Fruit fly (Drosophila melanogaster) whole organism, embryonic: ENCODE data around the gene CG32428.

Experiments used
- Ada2b ChIP-seq: fragments of 200-800 bp; sonication (Bioruptor generic); IDR thresholded peaks from 2 replicates; pipeline ENCODE4 v1.3.6; 2022; ENCODE audit warnings: missing biosample characterization, missing genetic modification characterization
- Atf-2 ChIP-seq: fragments of 200-800 bp; sonication (Bioruptor generic); optimal IDR thresholded peaks from 2 replicates; lab custom pipeline; 2016; ENCODE audit warnings: missing biosample characterization, missing genetic modification characterization
- B-H2 ChIP-seq: fragments of 200-800 bp; sonication (Bioruptor generic); optimal IDR thresholded peaks from 2 replicates; lab custom pipeline; 2018; ENCODE audit warnings: missing biosample characterization, mild to moderate bottlenecking, missing genetic modification characterization
- Blimp-1 ChIP-seq: fragments of 200-800 bp; sonication (Bioruptor generic); optimal IDR thresholded peaks from 3 replicates; lab custom pipeline; 2018; ENCODE audit warnings: missing biosample characterization, missing genetic modification characterization, mild to moderate bottlenecking, moderate library complexity, missing genetic modification reagents
- CG10274 ChIP-seq: fragments of 200-800 bp; sonication (Bioruptor generic); optimal IDR thresholded peaks from 3 replicates; lab custom pipeline; 2017; ENCODE audit warnings: missing biosample characterization, mild to moderate bottlenecking, missing genetic modification characterization
- CG11398 ChIP-seq: fragments of 200-800 bp; sonication (Bioruptor generic); optimal IDR thresholded peaks from 2 replicates; lab custom pipeline; 2016; ENCODE audit warnings: missing biosample characterization, missing genetic modification characterization
- CG12391 ChIP-seq: fragments of 200-800 bp; sonication (Bioruptor generic); optimal IDR thresholded peaks from 3 replicates; lab custom pipeline; 2018; ENCODE audit warnings: missing biosample characterization, mild to moderate bottlenecking, missing genetic modification characterization, moderate library complexity
- CG12769 ChIP-seq: fragments of 200-800 bp; sonication (Bioruptor generic); optimal IDR thresholded peaks from 2 replicates; lab custom pipeline; 2019; ENCODE audit warnings: missing biosample characterization, mild to moderate bottlenecking, missing genetic modification characterization, moderate library complexity
- CG13424 ChIP-seq: fragments of 200-800 bp; sonication (Bioruptor generic); optimal IDR thresholded peaks from 2 replicates; lab custom pipeline; 2019; ENCODE audit warnings: missing biosample characterization, mild to moderate bottlenecking, missing genetic modification characterization, moderate library complexity
- CG15073 ChIP-seq: fragments of 200-800 bp; sonication (Bioruptor generic); optimal IDR thresholded peaks from 2 replicates; lab custom pipeline; 2016; ENCODE audit warnings: missing biosample characterization, missing genetic modification characterization
- CG15514 ChIP-seq: fragments of 200-800 bp; sonication (Bioruptor generic); optimal IDR thresholded peaks from 3 replicates; lab custom pipeline; 2017; ENCODE audit warnings: missing biosample characterization, missing genetic modification characterization, mild to moderate bottlenecking, moderate library complexity, missing genetic modification reagents
- CG17359 ChIP-seq: fragments of 200-800 bp; sonication (Bioruptor generic); optimal IDR thresholded peaks from 3 replicates; lab custom pipeline; 2018; ENCODE audit warnings: missing biosample characterization, mild to moderate bottlenecking, missing genetic modification characterization, moderate library complexity
- CG17829 ChIP-seq: fragments of 200-800 bp; optimal IDR thresholded peaks from 2 replicates; lab custom pipeline; 2019; ENCODE audit warnings: missing biosample characterization, mild to moderate bottlenecking, missing genetic modification characterization, moderate library complexity
- CG30020 ChIP-seq: fragments of 200-800 bp; optimal IDR thresholded peaks from 2 replicates; lab custom pipeline; 2019; ENCODE audit warnings: missing biosample characterization, mild to moderate bottlenecking, missing genetic modification characterization, moderate library complexity
- CG30403 ChIP-seq: fragments of 200-800 bp; sonication (Bioruptor generic); optimal IDR thresholded peaks from 3 replicates; lab custom pipeline; 2016; ENCODE audit warnings: missing biosample characterization, missing genetic modification characterization
- CG31365 ChIP-seq: fragments of 200-800 bp; sonication (Bioruptor generic); optimal IDR thresholded peaks from 2 replicates; lab custom pipeline; 2018; ENCODE audit warnings: missing biosample characterization, mild to moderate bottlenecking, missing genetic modification characterization
- CG31441 ChIP-seq: fragments of 200-800 bp; sonication (Bioruptor generic); IDR thresholded peaks from 2 replicates; pipeline ENCODE4 v1.3.6; 2022; ENCODE audit warnings: missing biosample characterization, missing genetic modification characterization
- CG3726 ChIP-seq: fragments of 200-800 bp; sonication (Bioruptor generic); IDR thresholded peaks from 3 replicates; pipeline ENCODE4, ENCODE4 v1.3.6; 2022; ENCODE audit warnings: missing biosample characterization, missing genetic modification characterization
- CG4820 ChIP-seq: fragments of 200-800 bp; sonication (Bioruptor generic); optimal IDR thresholded peaks from 3 replicates; lab custom pipeline; 2016; ENCODE audit warnings: missing biosample characterization, missing genetic modification characterization
- CG6791 ChIP-seq: fragments of 200-800 bp; sonication (Bioruptor generic); IDR thresholded peaks from 3 replicates; pipeline ENCODE4 v1.3.6; 2022; ENCODE audit warnings: missing biosample characterization, missing genetic modification characterization; ENCODE audit not compliant: partially characterized antibody
- CG9609 ChIP-seq: fragments of 200-800 bp; sonication (Bioruptor generic); optimal IDR thresholded peaks from 3 replicates; lab custom pipeline; 2016; ENCODE audit warnings: missing biosample characterization, missing genetic modification characterization
- Camta ChIP-seq: fragments of 200-800 bp; sonication (Bioruptor generic); optimal IDR thresholded peaks from 2 replicates; lab custom pipeline; 2016; ENCODE audit warnings: missing biosample characterization, missing genetic modification characterization
- Chrac-16 ChIP-seq: fragments of 200-800 bp; sonication (Bioruptor generic); optimal IDR thresholded peaks from 3 replicates; lab custom pipeline; 2016; ENCODE audit warnings: missing biosample characterization, missing genetic modification characterization
- D19B ChIP-seq: fragments of 200-800 bp; sonication (Bioruptor generic); optimal IDR thresholded peaks from 2 replicates; lab custom pipeline; 2017; ENCODE audit warnings: missing biosample characterization, mild to moderate bottlenecking, missing genetic modification characterization
- Dbx ChIP-seq: fragments of 200-800 bp; sonication (Bioruptor generic); IDR thresholded peaks from 3 replicates; pipeline ENCODE4 v1.3.6; 2022; ENCODE audit warnings: missing biosample characterization, missing genetic modification characterization
- Dip3 ChIP-seq: fragments of 200-800 bp; sonication (Bioruptor generic); optimal IDR thresholded peaks from 3 replicates; lab custom pipeline; 2016; ENCODE audit warnings: missing biosample characterization, missing genetic modification characterization
- E2f1 ChIP-seq: fragments of 200-800 bp; sonication (Bioruptor generic); IDR thresholded peaks from 2 replicates; pipeline ENCODE4 v1.3.6; 2022; ENCODE audit warnings: missing biosample characterization, missing genetic modification characterization
- Fer2 ChIP-seq: fragments of 200-800 bp; sonication (Bioruptor generic); optimal IDR thresholded peaks from 2 replicates; lab custom pipeline; 2018; ENCODE audit warnings: missing biosample characterization, mild to moderate bottlenecking, missing genetic modification characterization, moderate library complexity
- Hr3 ChIP-seq: fragments of 200-800 bp; sonication (Bioruptor generic); optimal IDR thresholded peaks from 3 replicates; lab custom pipeline; 2016; ENCODE audit warnings: missing biosample characterization, missing genetic modification characterization
- Jarid2 ChIP-seq: fragments of 200-800 bp; sonication (Bioruptor generic); optimal IDR thresholded peaks from 3 replicates; lab custom pipeline; 2017; ENCODE audit warnings: mild to moderate bottlenecking, missing biosample characterization, missing genetic modification reagents, missing genetic modification characterization
- MESR4 ChIP-seq: fragments of 200-800 bp; sonication (Bioruptor generic); optimal IDR thresholded peaks from 2 replicates; lab custom pipeline; 2018; ENCODE audit warnings: missing biosample characterization, mild to moderate bottlenecking, missing genetic modification characterization, moderate library complexity
- NfI ChIP-seq: fragments of 200-800 bp; sonication (Bioruptor generic); optimal IDR thresholded peaks from 3 replicates; lab custom pipeline; 2018; ENCODE audit warnings: missing biosample characterization, mild to moderate bottlenecking, missing genetic modification characterization, moderate library complexity
- TFAM ChIP-seq: fragments of 200-800 bp; sonication (Bioruptor generic); optimal IDR thresholded peaks from 2 replicates; lab custom pipeline; 2017; ENCODE audit warnings: missing biosample characterization, missing genetic modification characterization, inconsistent platforms
- Trl ChIP-seq, 3 experiments: fragments of >200 bp in 2 of 3; fragments of 200-800 bp in 1 of 3; sonication (Bioruptor generic) in 1 of 3; optimal IDR thresholded peaks; 2 replicates in 1 of 3; 3 replicates in 2 of 3; lab custom pipeline; 2016 to 2017; ENCODE audit warnings: missing biosample characterization in 1 of 3, missing genetic modification characterization in 1 of 3
- ato ChIP-seq: fragments of 200-800 bp; sonication (Bioruptor generic); IDR thresholded peaks from 2 replicates; pipeline ENCODE4 v1.3.6; 2022; ENCODE audit warnings: missing biosample characterization, missing genetic modification characterization; ENCODE audit not compliant: partially characterized antibody
- bowl ChIP-seq: fragments of 200-800 bp; sonication (Bioruptor generic); IDR thresholded peaks from 2 replicates; pipeline ENCODE4 v1.3.6; 2022; ENCODE audit warnings: missing biosample characterization, missing genetic modification characterization
- ewg ChIP-seq: fragments of 200-800 bp; sonication (Bioruptor generic); optimal IDR thresholded peaks from 3 replicates; lab custom pipeline; 2017; ENCODE audit warnings: mild to moderate bottlenecking, missing biosample characterization, missing genetic modification reagents, missing genetic modification characterization
- fd3F ChIP-seq: fragments of 200-800 bp; sonication (Bioruptor generic); optimal IDR thresholded peaks from 2 replicates; lab custom pipeline; 2018; ENCODE audit warnings: missing biosample characterization, mild to moderate bottlenecking, missing genetic modification characterization, moderate library complexity
- gfzf ChIP-seq: fragments of 200-800 bp; sonication (Bioruptor generic); optimal IDR thresholded peaks from 2 replicates; lab custom pipeline; 2016; ENCODE audit warnings: missing biosample characterization, mild to moderate bottlenecking, missing genetic modification characterization, moderate library complexity
- kah ChIP-seq: fragments of 200-800 bp; sonication (Bioruptor generic); optimal IDR thresholded peaks from 2 replicates; lab custom pipeline; 2018; ENCODE audit warnings: missing biosample characterization, mild to moderate bottlenecking, missing genetic modification characterization
- nerfin-1 ChIP-seq: fragments of 200-800 bp; sonication (Bioruptor generic); optimal IDR thresholded peaks from 3 replicates; lab custom pipeline; 2019; ENCODE audit warnings: missing biosample characterization, mild to moderate bottlenecking, missing genetic modification characterization, moderate library complexity
- nerfin-2 ChIP-seq: fragments of 200-800 bp; sonication (Bioruptor generic); IDR thresholded peaks from 2 replicates; pipeline ENCODE4 v1.3.6; 2022; ENCODE audit warnings: missing biosample characterization, missing genetic modification characterization; ENCODE audit not compliant: partially characterized antibody
- pan ChIP-seq, 4 experiments: fragments of >200 bp in 3 of 4; fragments of 200-800 bp in 1 of 4; sonication (Bioruptor generic) in 1 of 4; optimal IDR thresholded peaks in 3 of 4; IDR thresholded peaks in 1 of 4; 2 replicates each; pipeline versions ENCODE4 v1.3.6 to Lab custom; 2017 to 2022; ENCODE audit warnings: missing biosample characterization in 2 of 4, missing genetic modification characterization in 2 of 4, mixed read lengths in 1 of 4
- sd ChIP-seq: fragments of 200-800 bp; sonication (Bioruptor generic); optimal IDR thresholded peaks from 3 replicates; lab custom pipeline; 2018; ENCODE audit warnings: missing biosample characterization, mild to moderate bottlenecking, missing genetic modification characterization, moderate library complexity
- usp ChIP-seq: fragments of >200 bp; optimal IDR thresholded peaks from 2 replicates; lab custom pipeline; 2017; ENCODE audit warnings: missing biosample characterization, missing genetic modification characterization
- vnd ChIP-seq: fragments of 200-800 bp; sonication (Bioruptor generic); IDR thresholded peaks from 3 replicates; pipeline ENCODE4 v1.3.6; 2022; ENCODE audit warnings: missing biosample characterization, missing genetic modification characterization; ENCODE audit not compliant: partially characterized antibody

CG32428 gene

dm6 chr3L:20452813-20453682 lies 20.5 kb downstream of the CG32428 start, which contains the start of gene CG5199 (continued):
- TF ChIP-seq bowl (GFP tag; lab: Robert Waterston, UW) (no peak), CG12769 (no peak), CG9609 (GFP tag; lab: Kevin White, UChicago) (peak; percentile 2), Blimp-1 (GFP tag; lab: Kevin White, UChicago) (peak; percentile 61), Camta (GFP tag; lab: Kevin White, UChicago) (peak; percentile 58), CG31365 (tag; lab: Kevin White, UChicago) (no peak), CG3726 (GFP tag; lab: Robert Waterston, UW) (0 out of 3 replicates have a peak, but pooled peaks have one; percentile 58), pan (optimal IDR thresholded peaks at IDR 0.05; lab: Kevin White, UChicago) (no peak), pan (GFP tag; optimal IDR thresholded peaks at IDR 0.05 in 1 of 2, IDR thresholded peaks at IDR 0.05 in 1 of 2) (peak in 1 of 2 experiments; percentile 65), Ada2b (peak; percentile 62), vnd (peak; percentile 81), NfI (peak; percentile 54), B-H2 (GFP tag; lab: Kevin White, UChicago) (peak; percentile 54), CG30020 (peak; percentile 77), E2f1 (GFP tag; lab: Robert Waterston, UW) (peak; percentile 64), Hr3 (GFP tag; lab: Kevin White, UChicago) (peak; percentile 79), gfzf (GFP tag; lab: Kevin White, UChicago) (peak; percentile 33), CG6791 (peak; percentile 75), sd (tag; lab: Kevin White, UChicago) (no peak), Jarid2 (GFP tag; lab: Kevin White, UChicago) (peak; percentile 25), CG10274 (GFP tag; lab: Kevin White, UChicago) (peak; percentile 20), CG15514 (GFP tag; lab: Kevin White, UChicago) (peak; percentile 53), CG15073 (GFP tag; lab: Kevin White, UChicago) (peak; percentile 12), TFAM (GFP tag; lab: Kevin White, UChicago) (no peak), usp (GFP tag; lab: Kevin White, UChicago) (no peak), CG17829 (peak; percentile 89), CG12391 (peak; percentile 80), MESR4 (peak; percentile 90), CG11398 (GFP tag; lab: Kevin White, UChicago) (no peak), ato (GFP tag; lab: Robert Waterston, UW) (peak; percentile 32; the same call in 1 of the 2 replicates), Dip3 (peak; percentile 24), CG4820 (peak; percentile 67), CG13424 (tag; lab: Kevin White, UChicago) (peak; percentile 76), Trl (optimal IDR thresholded peaks at IDR 0.05; lab: Kevin White, UChicago) (no peak), Trl (GFP tag; optimal IDR thresholded peaks at IDR 0.05; lab: Kevin White, UChicago) (peak; percentile 10), nerfin-2 (GFP tag; lab: Robert Waterston, UW) (no peak), Dbx (GFP tag; lab: Robert Waterston, UW) (peak; percentile 75; the same call in 2 of the 3 replicates), Fer2 (peak; percentile 29), kah (GFP tag; lab: Kevin White, UChicago) (peak; percentile 39), D19B (GFP tag; lab: Kevin White, UChicago) (peak; percentile 89), fd3F (peak; percentile 55), ewg (GFP tag; lab: Kevin White, UChicago) (peak; percentile 29), CG31441 (GFP tag; lab: Robert Waterston, UW) (peak; percentile 79), CG17359 (peak; percentile 50), CG30403 (GFP tag; lab: Kevin White, UChicago) (peak; percentile 83), Atf-2 (GFP tag; lab: Kevin White, UChicago) (no peak), Chrac-16 (GFP tag; lab: Kevin White, UChicago) (peak; percentile 72), nerfin-1 (tag; lab: Kevin White, UChicago) (no peak)
